Fruit fly (Drosophila melanogaster): Measurements from ENCODE around the gene TBC1d7.

TBC1d7 gene

DNA sequence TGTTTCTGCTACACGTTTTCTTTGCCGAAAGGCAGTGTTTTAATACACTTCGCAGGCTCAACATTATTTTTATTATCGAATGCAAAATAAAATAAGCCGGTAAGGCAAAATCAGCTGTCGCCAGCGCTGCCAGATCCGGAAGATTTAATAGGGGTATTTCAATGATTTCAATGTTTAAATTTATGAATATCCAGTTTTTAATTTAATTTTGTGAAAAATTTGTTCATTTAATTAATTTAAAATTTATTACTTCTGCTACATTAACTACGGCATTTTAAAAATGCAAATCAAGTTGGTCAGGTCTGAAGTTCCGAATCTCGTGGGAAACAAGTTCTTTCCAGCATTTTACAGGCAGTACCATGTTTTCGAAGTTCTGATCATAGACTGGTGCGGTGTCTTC, 12.7 kb upstream of the TBC1d7 start, which contains the start of gene Slimp (continued):
- TF ChIP-seq CG10631 (GFP tag; optimal IDR thresholded peaks at IDR 0.05) (peak; percentile 15), dsx (GFP tag; optimal IDR thresholded peaks at IDR 0.05; ENCODE audit: poor library complexity, severe bottlenecking) (no peak), salr (GFP tag; optimal IDR thresholded peaks at IDR 0.05) (no peak), Smox (GFP tag; optimal IDR thresholded peaks at IDR 0.05) (peak; percentile 37), CG15336 (GFP tag; IDR thresholded peaks at IDR 0.05) (no peak), Sox15 (GFP tag; optimal IDR thresholded peaks at IDR 0.05) (no peak), Met (GFP tag; optimal IDR thresholded peaks at IDR 0.05) (peak; percentile 43), ss (GFP tag; optimal IDR thresholded peaks at IDR 0.05) (no peak), vri (GFP tag; optimal IDR thresholded peaks at IDR 0.05) (peak; percentile 46), Hr38 (GFP tag; optimal IDR thresholded peaks at IDR 0.05) (no peak), fkh (GFP tag; optimal IDR thresholded peaks at IDR 0.05) (no peak), topi (GFP tag; optimal IDR thresholded peaks at IDR 0.05) (peak; percentile 29), CG9139 (GFP tag; optimal IDR thresholded peaks at IDR 0.05) (no peak), CG11902 (GFP tag; optimal IDR thresholded peaks at IDR 0.05) (no peak), Ets21C (GFP tag; optimal IDR thresholded peaks at IDR 0.05) (no peak)

DNA sequence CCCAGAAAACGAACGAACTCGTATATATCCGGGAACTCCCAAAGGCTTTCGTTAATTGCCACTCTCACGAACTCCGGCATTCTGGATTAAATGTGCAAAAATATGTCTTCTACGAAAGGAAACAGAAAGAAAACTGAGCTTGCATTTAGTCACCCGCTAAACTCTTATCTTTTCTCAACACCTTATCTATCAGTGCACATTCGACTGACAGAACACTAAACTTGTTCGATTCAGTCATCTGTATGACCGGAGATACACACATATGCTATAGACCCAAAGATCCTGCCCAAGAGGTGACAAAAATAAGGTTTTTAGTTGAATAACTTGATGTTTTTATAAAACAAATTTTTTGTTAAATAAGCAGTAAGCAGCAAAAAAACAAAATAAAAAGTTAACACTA, 11.4 kb upstream of the TBC1d7 start, which contains the start of gene p38c:
Gene p38c (minus strand): TSS at position 101 of the 400 bp plus-strand sequence.
- TF ChIP-seq Smox (GFP tag; optimal IDR thresholded peaks at IDR 0.05), result no peak
- TF ChIP-seq vri (GFP tag; optimal IDR thresholded peaks at IDR 0.05), result no peak
- TF ChIP-seq Eip75B (GFP tag; optimal IDR thresholded peaks at IDR 0.05), result no peak
- no peak for TF ChIP-seq topi (GFP tag; optimal IDR thresholded peaks at IDR 0.05)
- TF ChIP-seq spab (GFP tag; optimal IDR thresholded peaks at IDR 0.05), result no peak
- TF ChIP-seq CG11294 (GFP tag; IDR thresholded peaks at IDR 0.05), result no peak
- no peak for TF ChIP-seq esn (GFP tag; optimal IDR thresholded peaks at IDR 0.05)
- TF ChIP-seq fkh (GFP tag; optimal IDR thresholded peaks at IDR 0.05), result no peak
- TF ChIP-seq CG7368 (GFP tag; optimal IDR thresholded peaks at IDR 0.05), result no peak

DNA sequence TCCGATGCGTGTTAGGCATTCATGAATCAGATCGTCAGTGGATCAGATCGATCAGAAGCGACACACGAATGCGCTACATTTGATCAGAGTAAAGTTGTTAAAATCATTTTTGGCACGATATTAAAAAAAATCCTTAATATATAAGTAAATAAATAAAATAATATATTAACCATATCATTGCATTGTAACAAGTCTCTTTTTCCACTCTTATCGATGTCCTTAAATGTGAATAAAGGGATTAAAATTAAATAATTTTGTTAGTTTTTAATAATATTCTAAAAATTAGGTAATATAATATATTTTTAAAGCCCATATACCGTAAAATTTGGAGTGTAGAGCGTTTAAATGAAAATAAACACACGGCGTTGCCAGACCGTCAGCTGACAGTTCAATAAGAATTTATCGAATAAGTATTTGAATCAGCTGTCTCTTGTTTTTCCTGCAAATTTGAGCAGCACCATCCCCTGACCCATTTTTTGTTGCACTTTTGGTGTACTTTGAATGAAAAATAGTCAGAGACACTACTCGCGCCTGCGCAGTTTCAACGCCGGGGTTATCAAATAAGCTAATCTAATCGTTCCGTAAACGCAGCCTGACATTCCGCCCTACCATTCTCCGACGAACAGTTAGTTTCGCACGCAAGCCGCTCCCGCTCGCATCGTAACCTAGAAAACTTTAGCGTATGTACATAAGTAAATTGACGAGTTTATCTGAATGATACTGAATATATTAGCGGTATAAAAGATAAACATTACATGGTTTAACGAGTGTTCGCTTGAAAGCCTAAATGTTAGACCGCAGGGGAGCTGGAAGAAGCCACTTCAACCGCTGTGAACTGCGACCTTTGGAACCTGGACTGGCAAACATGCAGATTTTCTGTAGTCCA, 9.4 kb upstream of the TBC1d7 start, which contains the start of the genes p38a and CG6178:
Gene p38a (minus strand): TSS at position 398 of the 886 bp plus-strand sequence.
Gene CG6178 (plus strand): TSS at position 424 of the 886 bp plus-strand sequence.
- TF ChIP-seq Ets21C (GFP tag; optimal IDR thresholded peaks at IDR 0.05) (peak; percentile 72), Sox14 (GFP tag; optimal IDR thresholded peaks at IDR 0.05) (peak; percentile 91), Eip78C (GFP tag) (peak; percentile 97), CG8319 (GFP tag; optimal IDR thresholded peaks at IDR 0.05) (peak; percentile 88), svp (GFP tag) (peak; percentile 95), cyc (GFP tag; optimal IDR thresholded peaks at IDR 0.05) (peak; percentile 88), CG6854 (GFP tag; optimal IDR thresholded peaks at IDR 0.05) (peak; percentile 95), Smox (GFP tag; optimal IDR thresholded peaks at IDR 0.05) (peak; percentile 82), CG9139 (GFP tag; optimal IDR thresholded peaks at IDR 0.05) (peak; percentile 96), Lpt (GFP tag; optimal IDR thresholded peaks at IDR 0.05) (peak; percentile 96), dsx (GFP tag; optimal IDR thresholded peaks at IDR 0.05; ENCODE audit: poor library complexity, severe bottlenecking) (peak; percentile 98), topi (GFP tag; optimal IDR thresholded peaks at IDR 0.05) (peak; percentile 92), CG34406 (GFP tag; optimal IDR thresholded peaks at IDR 0.05) (peak; percentile 99), CG11294 (GFP tag; IDR thresholded peaks at IDR 0.05) (peak; percentile 98), Ets96B (tag; optimal IDR thresholded peaks at IDR 0.05) (peak; percentile 99), dac (GFP tag; optimal IDR thresholded peaks at IDR 0.05) (peak; percentile 96), Blimp-1 (GFP tag; optimal IDR thresholded peaks at IDR 0.05) (peak; percentile 95), Hr38 (GFP tag; optimal IDR thresholded peaks at IDR 0.05) (no peak), CG10669 (GFP tag; optimal IDR thresholded peaks at IDR 0.05) (peak; percentile 97), CG6163 (GFP tag; IDR thresholded peaks at IDR 0.05) (peak; percentile 97), CG8119 (GFP tag; IDR thresholded peaks at IDR 0.05) (peak; percentile 100), Hr39 (GFP tag; optimal IDR thresholded peaks at IDR 0.05) (peak; percentile 84), esn (GFP tag; optimal IDR thresholded peaks at IDR 0.05) (peak; percentile 97), CG31627 (GFP tag; optimal IDR thresholded peaks at IDR 0.05) (peak; percentile 83), net (GFP tag; optimal IDR thresholded peaks at IDR 0.05) (peak; percentile 91), CG11902 (GFP tag; optimal IDR thresholded peaks at IDR 0.05) (peak; percentile 94), vri (GFP tag; optimal IDR thresholded peaks at IDR 0.05) (peak; percentile 82), CG4318 (GFP tag; optimal IDR thresholded peaks at IDR 0.05) (peak; percentile 99), CG32006 (GFP tag; optimal IDR thresholded peaks at IDR 0.05) (peak; percentile 100), Eip75B (GFP tag; optimal IDR thresholded peaks at IDR 0.05) (peak; percentile 86), CG16779 (tag; optimal IDR thresholded peaks at IDR 0.05) (peak; percentile 97), achi (GFP tag; optimal IDR thresholded peaks at IDR 0.05) (peak; percentile 99), Sox102F (GFP tag; optimal IDR thresholded peaks at IDR 0.05) (peak; percentile 93), CG6792 (GFP tag; optimal IDR thresholded peaks at IDR 0.05) (peak; percentile 95)
